Fruit fly (Drosophila melanogaster): ENCODE measurements around the gene Srp14.

The Srp14 gene

dm6 chr3R:20574535-20574980, 5.4 kb upstream of the Srp14 start:
- TF ChIP-seq ey (GFP tag; optimal IDR thresholded peaks at IDR 0.05): peak; percentile 3
- peak; percentile 37 for TF ChIP-seq rgr (GFP tag; optimal IDR thresholded peaks at IDR 0.05)
- TF ChIP-seq psq (GFP tag; optimal IDR thresholded peaks at IDR 0.05): no peak
- TF ChIP-seq Sp1 (GFP tag; optimal IDR thresholded peaks at IDR 0.05): peak; percentile 48
- TF ChIP-seq OdsH (GFP tag; optimal IDR thresholded peaks at IDR 0.05): no peak
- no peak for TF ChIP-seq Jra (GFP tag; optimal IDR thresholded peaks at IDR 0.05)
- TF ChIP-seq Hr78 (GFP tag; optimal IDR thresholded peaks at IDR 0.05): no peak
- TF ChIP-seq Hr83 (GFP tag; optimal IDR thresholded peaks at IDR 0.05; ENCODE audit: poor library complexity, severe bottlenecking): peak; percentile 80
- peak; percentile 15 for TF ChIP-seq Myc (optimal IDR thresholded peaks at IDR 0.05)
- TF ChIP-seq Dif (GFP tag; optimal IDR thresholded peaks at IDR 0.05; ENCODE audit: partially characterized antibody): peak; percentile 73
- TF ChIP-seq Rel (GFP tag; optimal IDR thresholded peaks at IDR 0.05): no peak
- peak; percentile 14 for TF ChIP-seq Rel (tag; optimal IDR thresholded peaks at IDR 0.05)
- peak in 1 of 2 experiments; percentile 47 for TF ChIP-seq foxo (GFP tag; optimal IDR thresholded peaks at IDR 0.05)
- TF ChIP-seq Abd-B (GFP tag; optimal IDR thresholded peaks at IDR 0.05): no peak

DNA sequence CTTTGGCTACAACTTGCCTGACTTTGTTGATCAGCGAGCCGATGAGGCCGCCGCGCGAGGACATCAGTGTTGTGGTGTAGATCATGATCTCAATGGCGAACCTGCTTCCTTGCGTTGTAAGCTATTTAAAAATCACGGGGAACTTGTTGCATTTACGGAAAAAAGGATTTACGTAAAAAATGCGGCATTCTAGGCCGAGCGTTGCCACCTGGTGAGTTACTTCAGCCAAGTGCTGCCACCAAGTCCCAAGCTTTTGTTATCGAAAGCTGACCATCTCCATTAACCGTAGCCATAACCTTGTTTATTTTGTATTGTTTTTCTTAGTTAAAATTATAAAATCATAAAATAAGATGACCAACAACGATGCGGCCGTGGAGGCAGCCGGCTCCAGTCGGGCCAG, 3.1 kb upstream of the Srp14 start, which contains the start of the genes TFAM and CG5412:
Gene TFAM (minus strand): TSS at position 222 of the 400 bp plus-strand sequence.
Gene CG5412 (plus strand): TSS at position 265 of the 400 bp plus-strand sequence.
- TF ChIP-seq lola (GFP tag; optimal IDR thresholded peaks at IDR 0.05) (no peak), sv (GFP tag; optimal IDR thresholded peaks at IDR 0.05) (no peak), CG9705 (GFP tag; optimal IDR thresholded peaks at IDR 0.05) (no peak), usp (GFP tag; optimal IDR thresholded peaks at IDR 0.05) (no peak), tai (GFP tag; optimal IDR thresholded peaks at IDR 0.05) (no peak), HLH106 (tag; optimal IDR thresholded peaks at IDR 0.05) (no peak), GATAd (GFP tag; optimal IDR thresholded peaks at IDR 0.05) (no peak), Sp1 (GFP tag; optimal IDR thresholded peaks at IDR 0.05) (no peak), Hnf4 (GFP tag; optimal IDR thresholded peaks at IDR 0.05) (no peak), rgr (GFP tag; optimal IDR thresholded peaks at IDR 0.05) (no peak), sage (GFP tag; optimal IDR thresholded peaks at IDR 0.05) (no peak), h (GFP tag; optimal IDR thresholded peaks at IDR 0.05) (no peak), Vsx2 (GFP tag; optimal IDR thresholded peaks at IDR 0.05; ENCODE audit: partially characterized antibody) (no peak), fru (GFP tag; optimal IDR thresholded peaks at IDR 0.05) (no peak), CG32264 (GFP tag; optimal IDR thresholded peaks at IDR 0.05) (no peak)

DNA sequence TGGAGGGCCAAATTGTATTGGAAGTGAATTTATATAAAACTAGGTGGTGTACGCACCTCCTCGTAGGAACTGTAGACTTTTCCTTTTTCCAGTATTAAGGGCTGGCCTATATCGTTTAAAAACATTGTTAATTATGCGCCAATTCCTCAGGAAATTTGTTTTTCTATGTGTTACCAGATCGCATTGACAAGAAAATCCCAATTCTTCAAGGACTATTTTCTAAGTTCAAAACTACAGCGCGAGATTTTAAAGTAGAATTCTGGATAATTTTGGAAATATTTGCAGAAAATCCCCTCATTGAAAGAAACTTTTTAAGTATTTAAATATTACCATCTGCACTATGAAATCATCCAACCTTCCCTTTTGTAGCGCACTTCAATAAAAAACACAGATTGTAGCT, 1.5 kb downstream of the Srp14 start, which contains the start of gene CG34008:
Gene CG34008 (minus strand): TSS at position 147 of the 400 bp plus-strand sequence.
- TF ChIP-seq pan (optimal IDR thresholded peaks at IDR 0.05) (no peak), psq (GFP tag; optimal IDR thresholded peaks at IDR 0.05) (no peak), Vsx2 (GFP tag; optimal IDR thresholded peaks at IDR 0.05; ENCODE audit: partially characterized antibody) (no peak), h (GFP tag; optimal IDR thresholded peaks at IDR 0.05) (no peak), jim (GFP tag; optimal IDR thresholded peaks at IDR 0.05) (no peak), CG32264 (GFP tag; optimal IDR thresholded peaks at IDR 0.05) (no peak), Dfd (GFP tag; optimal IDR thresholded peaks at IDR 0.05) (no peak), sv (GFP tag; optimal IDR thresholded peaks at IDR 0.05) (no peak), rgr (GFP tag; optimal IDR thresholded peaks at IDR 0.05) (no peak), CrebA (GFP tag; optimal IDR thresholded peaks at IDR 0.05; ENCODE audit: borderline replicate concordance) (no peak), HLH106 (tag; optimal IDR thresholded peaks at IDR 0.05) (no peak), tai (GFP tag; optimal IDR thresholded peaks at IDR 0.05) (no peak)

DNA sequence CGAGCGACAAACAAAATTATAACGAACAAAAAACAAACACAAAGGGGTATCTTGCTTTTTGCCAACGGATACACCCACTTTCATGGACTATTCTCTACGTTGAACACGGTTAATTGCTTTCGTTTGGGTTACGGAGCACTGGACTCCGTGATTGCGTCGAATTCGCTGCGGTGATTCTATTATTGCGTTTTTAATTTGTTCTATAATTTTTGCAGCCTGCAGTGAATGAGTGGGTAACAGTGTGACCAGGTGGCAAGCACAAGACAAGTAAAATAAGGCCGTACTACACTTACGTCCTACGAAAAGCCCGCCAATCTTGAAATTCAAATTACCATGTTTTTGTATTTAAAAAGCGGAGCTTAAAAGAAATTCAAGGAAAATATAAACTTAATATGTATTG, 5.7 kb downstream of the Srp14 start, which contains the start of gene CG16953:
Gene CG16953 (minus strand): TSS at position 268 of the 400 bp plus-strand sequence.
- TF ChIP-seq usp (GFP tag; optimal IDR thresholded peaks at IDR 0.05) (no peak), OdsH (GFP tag; optimal IDR thresholded peaks at IDR 0.05) (no peak), dl (GFP tag; optimal IDR thresholded peaks at IDR 0.05; ENCODE audit: insufficient read depth in 1 of 2, partially characterized antibody in 2 of 2) (no peak), rgr (GFP tag; optimal IDR thresholded peaks at IDR 0.05) (no peak), Sp1 (GFP tag; optimal IDR thresholded peaks at IDR 0.05) (peak; percentile 14), foxo (GFP tag; optimal IDR thresholded peaks at IDR 0.05) (no peak), Hnf4 (GFP tag; optimal IDR thresholded peaks at IDR 0.05) (no peak), tai (GFP tag; optimal IDR thresholded peaks at IDR 0.05) (no peak), ey (GFP tag; optimal IDR thresholded peaks at IDR 0.05) (no peak), br (GFP tag; optimal IDR thresholded peaks at IDR 0.05) (peak; percentile 1), Rel (GFP tag; optimal IDR thresholded peaks at IDR 0.05) (no peak), Rel (tag; optimal IDR thresholded peaks at IDR 0.05) (peak; percentile 35), Jra (GFP tag; optimal IDR thresholded peaks at IDR 0.05) (peak; percentile 28), Dif (GFP tag; optimal IDR thresholded peaks at IDR 0.05; ENCODE audit: partially characterized antibody) (no peak), Hr78 (GFP tag; optimal IDR thresholded peaks at IDR 0.05) (no peak)

Measured in whole organism, wandering third instar larva.